Fruit fly (Drosophila melanogaster) whole organism, embryonic: ENCODE measurements around the gene mthl2.

Experiments
- CG11456 ChIP-seq: fragments of 200-800 bp; sonication (Bioruptor generic); IDR thresholded peaks from 3 replicates; pipeline ENCODE4 v1.3.6; 2022; ENCODE audit warnings: missing biosample characterization, missing genetic modification characterization
- CG1233 ChIP-seq: fragments of 200-800 bp; sonication (Bioruptor generic); optimal IDR thresholded peaks from 4 replicates; lab custom pipeline; 2018; ENCODE audit warnings: missing biosample characterization, mild to moderate bottlenecking, missing genetic modification characterization
- CG12659 ChIP-seq: fragments of 200-800 bp; sonication (Bioruptor generic); optimal IDR thresholded peaks from 3 replicates; lab custom pipeline; 2017; ENCODE audit warnings: mild to moderate bottlenecking, missing biosample characterization, missing genetic modification reagents, missing genetic modification characterization
- CG13624 ChIP-seq: fragments of 200-800 bp; sonication (Bioruptor generic); optimal IDR thresholded peaks from 2 replicates; lab custom pipeline; 2016; ENCODE audit warnings: missing biosample characterization, missing genetic modification characterization
- CG31441 ChIP-seq: fragments of 200-800 bp; sonication (Bioruptor generic); IDR thresholded peaks from 2 replicates; pipeline ENCODE4 v1.3.6; 2022; ENCODE audit warnings: missing biosample characterization, missing genetic modification characterization
- HmgD ChIP-seq: fragments of 200-800 bp; sonication (Bioruptor generic); optimal IDR thresholded peaks from 3 replicates; lab custom pipeline; 2016; ENCODE audit warnings: missing biosample characterization, missing genetic modification characterization
- Usf ChIP-seq: fragments of 200-800 bp; sonication (Bioruptor generic); optimal IDR thresholded peaks from 2 replicates; lab custom pipeline; 2017; ENCODE audit warnings: missing genotype, missing biosample characterization, missing genetic modification characterization
- dm ChIP-seq: fragments of 200-800 bp; sonication (Bioruptor generic); optimal IDR thresholded peaks from 3 replicates; lab custom pipeline; 2016; ENCODE audit warnings: missing biosample characterization, missing genetic modification characterization
- ewg ChIP-seq: fragments of 200-800 bp; sonication (Bioruptor generic); optimal IDR thresholded peaks from 3 replicates; lab custom pipeline; 2017; ENCODE audit warnings: mild to moderate bottlenecking, missing biosample characterization, missing genetic modification reagents, missing genetic modification characterization
- gro ChIP-seq: fragments of 200-800 bp; sonication (Bioruptor generic); optimal IDR thresholded peaks from 2 replicates; lab custom pipeline; 2016; ENCODE audit warnings: missing biosample characterization, missing genetic modification characterization
- tgo ChIP-seq: fragments of 200-800 bp; sonication (Bioruptor generic); IDR thresholded peaks from 3 replicates; pipeline ENCODE4 v1.3.6; 2022; ENCODE audit warnings: missing biosample characterization, missing genetic modification characterization
- vfl ChIP-seq: fragments of 200-800 bp; sonication (Bioruptor generic); optimal IDR thresholded peaks from 2 replicates; lab custom pipeline; 2016; ENCODE audit warnings: missing biosample characterization, missing genetic modification characterization

DNA sequence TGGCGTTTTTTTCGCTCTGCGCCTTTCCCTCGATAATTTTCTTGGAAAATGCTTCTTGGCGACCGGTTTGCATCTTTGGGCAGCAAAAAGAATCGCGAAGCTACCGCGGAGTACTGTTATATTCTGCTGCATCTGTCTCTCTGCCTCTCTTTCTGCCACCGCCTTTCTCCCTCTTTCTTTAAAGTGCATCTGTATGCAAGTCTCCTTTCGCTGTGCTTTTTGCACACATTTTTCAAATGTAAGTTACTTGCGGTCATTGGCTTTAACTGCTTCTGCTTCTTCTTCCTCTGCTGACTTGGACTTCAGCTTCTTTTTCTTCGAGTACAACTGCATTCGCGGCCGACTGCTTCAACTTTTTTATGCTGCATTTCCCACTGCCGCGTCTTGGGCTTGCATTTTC lies 11.2 kb downstream of the mthl2 start:
- TF ChIP-seq CG11456 (GFP tag; lab: Robert Waterston, UW) (no peak), CG31441 (no peak), CG1233 (GFP tag; lab: Kevin White, UChicago) (no peak), Usf (no peak), ewg (GFP tag; lab: Kevin White, UChicago) (no peak), tgo (GFP tag; lab: Robert Waterston, UW) (no peak), HmgD (GFP tag; lab: Kevin White, UChicago) (no peak), CG12659 (GFP tag; lab: Kevin White, UChicago) (no peak), CG13624 (GFP tag; lab: Kevin White, UChicago) (no peak), dm (GFP tag; lab: Kevin White, UChicago) (no peak), vfl (GFP tag; lab: Kevin White, UChicago) (no peak), gro (GFP tag; lab: Kevin White, UChicago) (no peak)
